Fruit fly (Drosophila melanogaster) whole organism, prepupa: ENCODE data around the gene CG14615.
A peak's percentile ranks its signal among the peaks of the same experiment; 100 is the strongest.

Experiments used
- CG10631 ChIP-seq: fragments of 200-800 bp; sonication (Bioruptor generic); optimal IDR thresholded peaks from 2 replicates; lab custom pipeline; 2016; ENCODE audit warnings: missing biosample characterization, missing genetic modification characterization
- CG11902 ChIP-seq: fragments of 200-800 bp; sonication (Bioruptor generic); optimal IDR thresholded peaks from 3 replicates; lab custom pipeline; 2016; ENCODE audit warnings: missing biosample characterization, missing genetic modification characterization
- CG15336 ChIP-seq: fragments of 200-800 bp; sonication (Bioruptor generic); IDR thresholded peaks from 2 replicates; pipeline ENCODE4 v1.3.6; 2022; ENCODE audit warnings: missing biosample characterization, missing genetic modification characterization
- CG1621 ChIP-seq: fragments of 200-800 bp; sonication (Bioruptor generic); optimal IDR thresholded peaks from 3 replicates; lab custom pipeline; 2018; ENCODE audit warnings: missing biosample characterization, mild to moderate bottlenecking, missing genetic modification characterization
- CG16779 ChIP-seq: fragments of 200-800 bp; sonication (Bioruptor generic); optimal IDR thresholded peaks from 3 replicates; lab custom pipeline; 2017; ENCODE audit warnings: missing biosample characterization, mild to moderate bottlenecking, missing genetic modification characterization
- CG3032 ChIP-seq: fragments of 200-800 bp; optimal IDR thresholded peaks from 2 replicates; lab custom pipeline; 2019; ENCODE audit warnings: missing biosample characterization, mild to moderate bottlenecking, missing genetic modification characterization, moderate library complexity
- CG34406 ChIP-seq: fragments of 200-800 bp; sonication (Bioruptor generic); optimal IDR thresholded peaks from 3 replicates; lab custom pipeline; 2016; ENCODE audit warnings: missing biosample characterization, missing genetic modification characterization
- CG3919 ChIP-seq: fragments of 200-800 bp; sonication (Bioruptor generic); optimal IDR thresholded peaks from 3 replicates; lab custom pipeline; 2016; ENCODE audit warnings: missing biosample characterization, missing genetic modification characterization
- CG4318 ChIP-seq: fragments of 200-800 bp; sonication (Bioruptor generic); optimal IDR thresholded peaks from 3 replicates; lab custom pipeline; 2017; ENCODE audit warnings: missing biosample characterization, mild to moderate bottlenecking, missing genetic modification characterization
- CG6163 ChIP-seq: fragments of 200-800 bp; sonication (Bioruptor generic); IDR thresholded peaks from 3 replicates; pipeline ENCODE4 v1.3.6; 2022; ENCODE audit warnings: missing biosample characterization, missing genetic modification characterization
- CG6276 ChIP-seq: fragments of 200-800 bp; sonication (Bioruptor generic); optimal IDR thresholded peaks from 2 replicates; lab custom pipeline; 2017; ENCODE audit warnings: missing biosample characterization, mild to moderate bottlenecking, missing genetic modification characterization
- CG6792 ChIP-seq: fragments of 200-800 bp; sonication (Bioruptor generic); optimal IDR thresholded peaks from 3 replicates; lab custom pipeline; 2016; ENCODE audit warnings: missing biosample characterization, missing genetic modification characterization
- CG6808 ChIP-seq: fragments of 200-800 bp; sonication (Bioruptor generic); optimal IDR thresholded peaks from 3 replicates; lab custom pipeline; 2017; ENCODE audit warnings: missing biosample characterization, missing genetic modification characterization, mild to moderate bottlenecking, moderate library complexity, missing genetic modification reagents
- CG8119 ChIP-seq: fragments of 200-800 bp; sonication (Bioruptor generic); IDR thresholded peaks from 3 replicates; pipeline ENCODE4 v1.3.6; 2022; ENCODE audit warnings: missing biosample characterization, missing genetic modification characterization
- CG8319 ChIP-seq: fragments of 200-800 bp; sonication (Bioruptor generic); optimal IDR thresholded peaks from 3 replicates; lab custom pipeline; 2016; ENCODE audit warnings: missing biosample characterization, missing genetic modification characterization
- CG9139 ChIP-seq: fragments of 200-800 bp; sonication (Bioruptor generic); optimal IDR thresholded peaks from 3 replicates; lab custom pipeline; 2017; ENCODE audit warnings: missing biosample characterization, mild to moderate bottlenecking, missing genetic modification characterization
- Eip78C ChIP-seq: fragments of 200-800 bp; sonication (Bioruptor generic); peaks from one replicate; lab custom pipeline; 2016; ENCODE audit warnings: missing biosample characterization, missing genetic modification characterization
- Eip93F ChIP-seq: fragments of 200-800 bp; sonication (Bioruptor generic); optimal IDR thresholded peaks from 2 replicates; lab custom pipeline; 2016; ENCODE audit warnings: missing biosample characterization, mild to moderate bottlenecking, missing genetic modification characterization
- Ets21C ChIP-seq: fragments of 200-800 bp; sonication (Bioruptor generic); optimal IDR thresholded peaks from 3 replicates; lab custom pipeline; 2016; ENCODE audit warnings: missing biosample characterization, missing genetic modification characterization
- Gug ChIP-seq: fragments of 200-800 bp; sonication (Bioruptor generic); IDR thresholded peaks from 2 replicates; pipeline ENCODE4 v1.3.6; 2022; ENCODE audit warnings: missing biosample characterization, missing genetic modification characterization
- Hr4 ChIP-seq: fragments of 200-800 bp; sonication (Bioruptor generic); optimal IDR thresholded peaks from 3 replicates; lab custom pipeline; 2016; ENCODE audit warnings: missing biosample characterization, missing genetic modification characterization
- Met ChIP-seq: fragments of 200-800 bp; sonication (Bioruptor generic); optimal IDR thresholded peaks from 3 replicates; lab custom pipeline; 2016; ENCODE audit warnings: missing biosample characterization, missing genetic modification characterization
- Smox ChIP-seq: fragments of 200-800 bp; sonication (Bioruptor generic); optimal IDR thresholded peaks from 3 replicates; lab custom pipeline; 2016; ENCODE audit warnings: missing biosample characterization, missing genetic modification characterization
- cyc ChIP-seq: fragments of 200-800 bp; sonication (Bioruptor generic); optimal IDR thresholded peaks from 3 replicates; lab custom pipeline; 2016; ENCODE audit warnings: missing biosample characterization, missing genetic modification characterization
- dac ChIP-seq: fragments of 200-800 bp; sonication (Bioruptor generic); optimal IDR thresholded peaks from 2 replicates; lab custom pipeline; 2017; ENCODE audit warnings: missing biosample characterization, mild to moderate bottlenecking, missing genetic modification characterization
- dsx ChIP-seq: fragments of 200-800 bp; optimal IDR thresholded peaks from 3 replicates; lab custom pipeline; 2019; ENCODE audit warnings: missing biosample characterization, mild to moderate bottlenecking, missing genetic modification characterization, moderate library complexity; ENCODE audit not compliant: poor library complexity, severe bottlenecking
- eg ChIP-seq: fragments of 200-800 bp; sonication (Bioruptor generic); IDR thresholded peaks from 3 replicates; pipeline ENCODE4 v1.3.6; 2022; ENCODE audit warnings: missing biosample characterization, missing genetic modification characterization
- fkh ChIP-seq: fragments of 200-800 bp; sonication (Bioruptor generic); optimal IDR thresholded peaks from 3 replicates; lab custom pipeline; 2017; ENCODE audit warnings: missing biosample characterization, mild to moderate bottlenecking, missing genetic modification characterization, moderate library complexity
- net ChIP-seq: fragments of 200-800 bp; sonication (Bioruptor generic); optimal IDR thresholded peaks from 3 replicates; lab custom pipeline; 2016; ENCODE audit warnings: missing biosample characterization, missing genetic modification characterization
- pdm3 ChIP-seq: fragments of 200-800 bp; sonication (Bioruptor generic); optimal IDR thresholded peaks from 3 replicates; lab custom pipeline; 2016; ENCODE audit warnings: missing biosample characterization, missing genetic modification characterization
- salr ChIP-seq, 2 experiments: fragments of 200-800 bp; sonication (Bioruptor generic); optimal IDR thresholded peaks; 3 replicates each; lab custom pipeline; 2016 to 2018; ENCODE audit warnings: missing biosample characterization in 2 of 2, missing genetic modification characterization in 2 of 2, mild to moderate bottlenecking in 1 of 2
- spab ChIP-seq: fragments of 200-800 bp; sonication (Bioruptor generic); optimal IDR thresholded peaks from 2 replicates; lab custom pipeline; 2017; ENCODE audit warnings: missing biosample characterization, mild to moderate bottlenecking, missing genetic modification characterization, missing genetic modification reagents
- ss ChIP-seq, 2 experiments: fragments of 200-800 bp; sonication (Bioruptor generic); optimal IDR thresholded peaks; 2 replicates in 1 of 2; 3 replicates in 1 of 2; lab custom pipeline; 2017 to 2018; ENCODE audit warnings: mild to moderate bottlenecking in 2 of 2, missing biosample characterization in 2 of 2, missing genetic modification characterization in 2 of 2, moderate library complexity in 1 of 2
- svp ChIP-seq: fragments of 200-800 bp; sonication (Bioruptor generic); peaks from one replicate; lab custom pipeline; 2016; ENCODE audit warnings: missing biosample characterization, missing genetic modification characterization
- vri ChIP-seq: fragments of 200-800 bp; sonication (Bioruptor generic); optimal IDR thresholded peaks from 3 replicates; lab custom pipeline; 2016; ENCODE audit warnings: missing biosample characterization, mild to moderate bottlenecking, missing genetic modification characterization

Gene CG14615

dm6 chrX:22487667-22488593 is 38.6 kb upstream of the CG14615 start (continued):
- TF ChIP-seq CG3919 (GFP tag; lab: Kevin White, UChicago) (peak; percentile 39), CG6792 (GFP tag; lab: Kevin White, UChicago) (no peak), spab (GFP tag; lab: Kevin White, UChicago) (peak; percentile 13), Met (GFP tag; lab: Kevin White, UChicago) (peak; percentile 22), CG9139 (peak; percentile 14), fkh (GFP tag; lab: Kevin White, UChicago) (no peak), svp (GFP tag; lab: Kevin White, UChicago) (peak; percentile 86), eg (GFP tag; lab: Robert Waterston, UW) (peak; percentile 57), CG3032 (tag; lab: Kevin White, UChicago) (peak; percentile 46), salr (GFP tag; optimal IDR thresholded peaks at IDR 0.05; lab: Kevin White, UChicago) (no peak), CG15336 (GFP tag; lab: Robert Waterston, UW) (peak; percentile 37), vri (GFP tag; lab: Kevin White, UChicago) (no peak), CG6276 (GFP tag; lab: Kevin White, UChicago) (peak; percentile 16), CG34406 (peak; percentile 25), CG6808 (peak; percentile 21), CG11902 (GFP tag; lab: Kevin White, UChicago) (no peak), dsx (no peak), Smox (GFP tag; lab: Kevin White, UChicago) (no peak), CG16779 (tag; lab: Kevin White, UChicago) (no peak), CG4318 (GFP tag; lab: Kevin White, UChicago) (no peak), Eip93F (GFP tag; lab: Kevin White, UChicago) (no peak), CG8319 (GFP tag; lab: Kevin White, UChicago) (no peak), CG1621 (no peak), dac (GFP tag; lab: Kevin White, UChicago) (no peak), Ets21C (GFP tag; lab: Kevin White, UChicago) (no peak), Hr4 (GFP tag; lab: Kevin White, UChicago) (no peak), pdm3 (GFP tag; lab: Kevin White, UChicago) (peak; percentile 10), net (no peak), cyc (no peak), Gug (GFP tag; lab: Robert Waterston, UW) (no peak)
- TF ChIP-seq, all 60 proteins: peak for 30

DNA sequence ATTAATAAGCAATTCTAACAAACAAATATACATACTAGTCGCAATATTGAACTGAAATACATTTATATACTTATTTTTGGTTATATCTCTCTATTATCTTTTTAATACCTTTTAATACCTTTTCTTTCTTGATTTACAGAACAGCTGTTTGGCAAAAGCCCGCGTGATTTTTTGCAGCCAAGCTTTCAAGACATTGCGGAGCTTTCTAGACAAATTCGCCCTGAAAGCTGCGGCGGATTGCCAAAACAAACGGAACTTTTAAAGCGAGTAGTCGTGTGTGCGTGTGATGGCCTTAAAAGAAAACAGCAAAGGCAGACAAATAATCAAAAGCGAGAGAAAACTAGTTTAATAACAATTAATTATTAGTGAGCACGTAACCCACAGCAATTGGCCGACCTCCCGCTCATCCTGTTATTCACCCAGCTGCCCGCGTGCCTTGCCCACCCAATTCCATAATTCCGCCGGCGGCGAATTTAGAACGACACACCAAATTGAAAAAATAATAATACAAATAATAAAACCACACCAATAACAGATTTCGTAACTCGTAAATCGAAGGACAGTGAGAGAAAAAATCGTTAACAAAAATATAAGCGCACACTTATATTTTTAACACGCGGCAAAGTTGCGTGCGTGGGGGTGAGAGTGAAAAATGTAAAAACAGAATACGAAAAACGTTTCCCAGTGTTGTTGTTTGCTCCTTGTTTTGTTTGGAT is 37.8 kb upstream of the CG14615 start:
- TF ChIP-seq CG6163 (0 out of 3 replicates have a peak, but pooled peaks have one; percentile 20), CG8119 (GFP tag; lab: Robert Waterston, UW) (0 out of 3 replicates have a peak, but pooled peaks have one; percentile 10), CG3919 (GFP tag; lab: Kevin White, UChicago) (no peak), CG10631 (GFP tag; lab: Kevin White, UChicago) (no peak), vri (GFP tag; lab: Kevin White, UChicago) (peak; percentile 61), ss (GFP tag; optimal IDR thresholded peaks at IDR 0.05; lab: Kevin White, UChicago) (peak in 1 of 2 experiments; percentile 31)

DNA sequence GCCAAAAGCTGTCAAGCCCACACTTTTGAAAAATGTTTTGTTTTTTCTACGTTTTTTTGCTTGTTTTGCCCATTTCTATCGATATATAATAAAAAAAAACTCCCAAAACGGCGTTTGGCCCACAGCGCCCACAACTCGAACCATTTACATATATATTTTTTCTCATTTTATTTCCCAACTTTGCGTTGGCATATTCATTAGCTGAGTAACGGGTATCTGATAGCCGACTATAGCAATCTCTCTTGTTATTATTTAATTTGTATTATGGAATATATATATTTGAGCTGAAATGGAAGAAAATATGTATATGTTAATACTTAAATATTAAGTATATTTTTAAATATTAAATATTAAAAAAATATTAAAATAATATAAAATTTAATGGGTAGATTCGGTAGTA is 37.2 kb upstream of the CG14615 start:
- no peak for TF ChIP-seq vri (GFP tag; lab: Kevin White, UChicago)
- peak; percentile 15 for TF ChIP-seq Eip78C (GFP tag; lab: Kevin White, UChicago)
